Fruit fly (Drosophila melanogaster) whole organism, embryonic: ENCODE measurements around the gene CG5715.

Experiments used
- CG1024 ChIP-seq: fragments of 200-800 bp; sonication (Bioruptor generic); IDR thresholded peaks from 2 replicates; pipeline ENCODE4 v1.3.6; 2022; ENCODE audit warnings: missing biosample characterization, missing genetic modification characterization
- CG10267 ChIP-seq: fragments of 200-800 bp; sonication (Bioruptor generic); optimal IDR thresholded peaks from 2 replicates; lab custom pipeline; 2018; ENCODE audit warnings: missing biosample characterization, mild to moderate bottlenecking, missing genetic modification characterization, moderate library complexity
- CG10431 ChIP-seq: fragments of 200-800 bp; sonication (Bioruptor generic); optimal IDR thresholded peaks from 3 replicates; lab custom pipeline; 2018; ENCODE audit warnings: missing biosample characterization, mild to moderate bottlenecking, missing genetic modification characterization
- CG11247 ChIP-seq: fragments of 200-800 bp; sonication (Bioruptor generic); IDR thresholded peaks from 2 replicates; pipeline ENCODE4 v1.3.6; 2022; ENCODE audit warnings: missing biosample characterization, missing genetic modification characterization
- CG12659 ChIP-seq: fragments of 200-800 bp; sonication (Bioruptor generic); optimal IDR thresholded peaks from 3 replicates; lab custom pipeline; 2017; ENCODE audit warnings: mild to moderate bottlenecking, missing biosample characterization, missing genetic modification reagents, missing genetic modification characterization
- CG13624 ChIP-seq: fragments of 200-800 bp; sonication (Bioruptor generic); optimal IDR thresholded peaks from 2 replicates; lab custom pipeline; 2016; ENCODE audit warnings: missing biosample characterization, missing genetic modification characterization
- CG15696 ChIP-seq: fragments of 200-800 bp; sonication (Bioruptor generic); optimal IDR thresholded peaks from 2 replicates; lab custom pipeline; 2019; ENCODE audit warnings: missing biosample characterization, mild to moderate bottlenecking, missing genetic modification characterization, moderate library complexity
- CG16779 ChIP-seq: fragments of 200-800 bp; sonication (Bioruptor generic); IDR thresholded peaks from 2 replicates; pipeline ENCODE4 v1.3.6; 2022; ENCODE audit warnings: missing biosample characterization, missing genetic modification characterization
- CG17359 ChIP-seq: fragments of 200-800 bp; sonication (Bioruptor generic); optimal IDR thresholded peaks from 3 replicates; lab custom pipeline; 2018; ENCODE audit warnings: missing biosample characterization, mild to moderate bottlenecking, missing genetic modification characterization, moderate library complexity
- CG17385 ChIP-seq: fragments of 200-800 bp; sonication (Bioruptor generic); optimal IDR thresholded peaks from 3 replicates; lab custom pipeline; 2018; ENCODE audit warnings: missing biosample characterization, mild to moderate bottlenecking, missing genetic modification characterization
- CG18262 ChIP-seq: fragments of 200-800 bp; optimal IDR thresholded peaks from 3 replicates; lab custom pipeline; 2019; ENCODE audit warnings: missing biosample characterization, mild to moderate bottlenecking, missing genetic modification characterization, moderate library complexity
- CG2120 ChIP-seq: fragments of 200-800 bp; sonication (Bioruptor generic); optimal IDR thresholded peaks from 3 replicates; lab custom pipeline; 2016; ENCODE audit warnings: missing biosample characterization, missing genetic modification characterization
- CG2202 ChIP-seq: fragments of 200-800 bp; sonication (Bioruptor generic); optimal IDR thresholded peaks from 2 replicates; lab custom pipeline; 2018; ENCODE audit warnings: missing biosample characterization, mild to moderate bottlenecking, missing genetic modification characterization
- CG2678 ChIP-seq: fragments of 200-800 bp; sonication (Bioruptor generic); optimal IDR thresholded peaks from 3 replicates; lab custom pipeline; 2019; ENCODE audit warnings: missing biosample characterization, mild to moderate bottlenecking, missing genetic modification characterization, moderate library complexity
- CG2712 ChIP-seq: fragments of 200-800 bp; optimal IDR thresholded peaks from 3 replicates; lab custom pipeline; 2019; ENCODE audit warnings: missing biosample characterization, mild to moderate bottlenecking, missing genetic modification characterization, moderate library complexity
- CG32532 ChIP-seq: fragments of 200-800 bp; sonication (Bioruptor generic); IDR thresholded peaks from 2 replicates; pipeline ENCODE4 v1.3.6; 2022; ENCODE audit warnings: missing biosample characterization, missing genetic modification characterization
- CG3726 ChIP-seq: fragments of 200-800 bp; sonication (Bioruptor generic); IDR thresholded peaks from 3 replicates; pipeline ENCODE4, ENCODE4 v1.3.6; 2022; ENCODE audit warnings: missing biosample characterization, missing genetic modification characterization
- CG42726 ChIP-seq: fragments of 200-800 bp; sonication (Bioruptor generic); IDR thresholded peaks from 2 replicates; pipeline ENCODE4 v1.3.6; 2022; ENCODE audit warnings: missing biosample characterization, missing genetic modification characterization; ENCODE audit not compliant: partially characterized antibody
- CG6683 ChIP-seq: fragments of 200-800 bp; sonication (Bioruptor generic); optimal IDR thresholded peaks from 2 replicates; lab custom pipeline; 2017; ENCODE audit warnings: missing biosample characterization, mild to moderate bottlenecking, missing genetic modification characterization, missing genetic modification reagents
- CG7271 ChIP-seq: fragments of 200-800 bp; sonication (Bioruptor generic); optimal IDR thresholded peaks from 2 replicates; lab custom pipeline; 2018; ENCODE audit warnings: missing biosample characterization, mild to moderate bottlenecking, missing genetic modification characterization, moderate library complexity
- CG7928 ChIP-seq: fragments of 200-800 bp; sonication (Bioruptor generic); optimal IDR thresholded peaks from 2 replicates; lab custom pipeline; 2017; ENCODE audit warnings: missing biosample characterization, mild to moderate bottlenecking, missing genetic modification characterization
- CG7987 ChIP-seq: fragments of 200-800 bp; sonication (Bioruptor generic); optimal IDR thresholded peaks from 2 replicates; lab custom pipeline; 2018; ENCODE audit warnings: missing biosample characterization, mild to moderate bottlenecking, missing genetic modification characterization, moderate library complexity
- CG9437 ChIP-seq: fragments of 200-800 bp; sonication (Bioruptor generic); optimal IDR thresholded peaks from 2 replicates; lab custom pipeline; 2018; ENCODE audit warnings: missing biosample characterization, mild to moderate bottlenecking, missing genetic modification characterization
- Dek ChIP-seq: fragments of 200-800 bp; sonication (Bioruptor generic); optimal IDR thresholded peaks from 3 replicates; lab custom pipeline; 2019; ENCODE audit warnings: missing biosample characterization, mild to moderate bottlenecking, missing genetic modification characterization, moderate library complexity
- Ets97D ChIP-seq: fragments of 200-800 bp; sonication (Bioruptor generic); optimal IDR thresholded peaks from 3 replicates; lab custom pipeline; 2016; ENCODE audit warnings: missing biosample characterization, missing genetic modification characterization
- MTF-1 ChIP-seq: fragments of 200-800 bp; sonication (Bioruptor generic); optimal IDR thresholded peaks from 2 replicates; lab custom pipeline; 2018; ENCODE audit warnings: missing biosample characterization, mild to moderate bottlenecking, missing genetic modification characterization, borderline replicate concordance
- Meics ChIP-seq: fragments of 200-800 bp; sonication (Bioruptor generic); optimal IDR thresholded peaks from 2 replicates; lab custom pipeline; 2017; ENCODE audit warnings: missing biosample characterization, mild to moderate bottlenecking, missing genetic modification characterization
- Oaz ChIP-seq: fragments of 200-800 bp; sonication (Bioruptor generic); IDR thresholded peaks from 2 replicates; pipeline ENCODE4 v1.3.6; 2022; ENCODE audit warnings: missing biosample characterization, missing genetic modification characterization
- Usf ChIP-seq: fragments of 200-800 bp; sonication (Bioruptor generic); optimal IDR thresholded peaks from 2 replicates; lab custom pipeline; 2017; ENCODE audit warnings: missing genotype, missing biosample characterization, missing genetic modification characterization
- Xrp1 ChIP-seq: fragments of 200-800 bp; sonication (Bioruptor generic); IDR thresholded peaks from 2 replicates; pipeline ENCODE4 v1.3.6; 2022; ENCODE audit warnings: missing biosample characterization, missing genetic modification characterization
- ab ChIP-seq: fragments of 200-800 bp; sonication (Bioruptor generic); optimal IDR thresholded peaks from 2 replicates; lab custom pipeline; 2016; ENCODE audit warnings: missing biosample characterization, missing genetic modification characterization
- ac ChIP-seq: fragments of 200-800 bp; sonication (Bioruptor generic); optimal IDR thresholded peaks from 3 replicates; lab custom pipeline; 2017; ENCODE audit warnings: missing biosample characterization, mild to moderate bottlenecking, missing genetic modification characterization
- bbx ChIP-seq: fragments of 200-800 bp; sonication (Bioruptor generic); IDR thresholded peaks from 2 replicates; pipeline ENCODE4 v1.3.6; 2022; ENCODE audit warnings: missing biosample characterization, missing genetic modification characterization; ENCODE audit not compliant: partially characterized antibody
- br ChIP-seq: fragments of >200 bp; optimal IDR thresholded peaks from 2 replicates; lab custom pipeline; 2017
- caup ChIP-seq: fragments of 200-800 bp; sonication (Bioruptor generic); optimal IDR thresholded peaks from 3 replicates; lab custom pipeline; 2017; ENCODE audit warnings: missing biosample characterization, mild to moderate bottlenecking, missing genetic modification characterization, moderate library complexity; ENCODE audit not compliant: severe bottlenecking
- chinmo ChIP-seq: fragments of 200-800 bp; sonication (Bioruptor generic); IDR thresholded peaks from 4 replicates; pipeline ENCODE4 v1.3.6; 2022; ENCODE audit warnings: missing biosample characterization, missing genetic modification characterization; ENCODE audit not compliant: partially characterized antibody
- dm ChIP-seq: fragments of 200-800 bp; sonication (Bioruptor generic); optimal IDR thresholded peaks from 3 replicates; lab custom pipeline; 2016; ENCODE audit warnings: missing biosample characterization, missing genetic modification characterization
- fd64A ChIP-seq: fragments of 200-800 bp; sonication (Bioruptor generic); optimal IDR thresholded peaks from 3 replicates; lab custom pipeline; 2018; ENCODE audit warnings: missing biosample characterization, mild to moderate bottlenecking, missing genetic modification characterization
- her ChIP-seq: fragments of 200-800 bp; sonication (Bioruptor generic); optimal IDR thresholded peaks from 2 replicates; lab custom pipeline; 2016; ENCODE audit warnings: missing biosample characterization, missing genetic modification characterization
- jumu ChIP-seq: fragments of 200-800 bp; sonication (Bioruptor generic); optimal IDR thresholded peaks from 3 replicates; lab custom pipeline; 2016; ENCODE audit warnings: missing biosample characterization, missing genetic modification characterization
- kah ChIP-seq: fragments of 200-800 bp; sonication (Bioruptor generic); optimal IDR thresholded peaks from 2 replicates; lab custom pipeline; 2018; ENCODE audit warnings: missing biosample characterization, mild to moderate bottlenecking, missing genetic modification characterization
- lilli ChIP-seq: fragments of 200-800 bp; sonication (Bioruptor generic); optimal IDR thresholded peaks from 3 replicates; lab custom pipeline; 2016; ENCODE audit warnings: missing biosample characterization, missing genetic modification characterization
- mam ChIP-seq: fragments of 200-800 bp; sonication (Bioruptor generic); optimal IDR thresholded peaks from 3 replicates; lab custom pipeline; 2016; ENCODE audit warnings: missing biosample characterization, missing genetic modification characterization
- pho ChIP-seq: fragments of 200-800 bp; sonication (Bioruptor generic); optimal IDR thresholded peaks from 2 replicates; lab custom pipeline; 2016; ENCODE audit warnings: missing biosample characterization, missing genetic modification characterization
- sens ChIP-seq: fragments of 200-800 bp; sonication (Bioruptor generic); peaks from one replicate; lab custom pipeline; 2016; ENCODE audit warnings: missing biosample characterization, missing genetic modification characterization
- sob ChIP-seq: fragments of 200-800 bp; sonication (Bioruptor generic); IDR thresholded peaks from 2 replicates; pipeline ENCODE4 v1.3.6; 2022; ENCODE audit warnings: missing biosample characterization, missing genetic modification characterization
- stc ChIP-seq: fragments of 200-800 bp; sonication (Bioruptor generic); IDR thresholded peaks from 2 replicates; pipeline ENCODE4 v1.3.6; 2022; ENCODE audit warnings: missing biosample characterization, missing genetic modification characterization
- wdn ChIP-seq: fragments of 200-800 bp; sonication (Bioruptor generic); IDR thresholded peaks from 2 replicates; pipeline ENCODE4 v1.3.6; 2022; ENCODE audit warnings: missing biosample characterization, missing genetic modification characterization
- zfh2 ChIP-seq: fragments of 200-800 bp; sonication (Bioruptor generic); optimal IDR thresholded peaks from 2 replicates; lab custom pipeline; 2016; ENCODE audit warnings: missing biosample characterization, missing genetic modification characterization

Gene CG5715

dm6 chr3R:24318217-24319082, 24.3 kb upstream of the CG5715 start, which contains the start of the genes Nab2 and BRWD3 (continued):
- peak; percentile 49; the same call in 1 of the 2 replicates for TF ChIP-seq CG32532 (GFP tag; lab: Robert Waterston, UW)
- TF ChIP-seq Meics (GFP tag; lab: Kevin White, UChicago): no peak
- TF ChIP-seq pho: peak; percentile 1
- TF ChIP-seq br (lab: Kevin White, UChicago): no peak
- TF ChIP-seq mam (GFP tag; lab: Kevin White, UChicago): peak; percentile 17
- peak; percentile 21 for TF ChIP-seq Dek
- TF ChIP-seq CG13624 (GFP tag; lab: Kevin White, UChicago): no peak
- peak; percentile 75 for TF ChIP-seq bbx
- TF ChIP-seq ab: no peak
- peak; percentile 47; the same call in 1 of the 2 replicates for TF ChIP-seq Xrp1 (GFP tag; lab: Robert Waterston, UW)
- TF ChIP-seq fd64A (GFP tag; lab: Kevin White, UChicago): no peak
- TF ChIP-seq CG18262 (tag; lab: Kevin White, UChicago): peak; percentile 7
- TF ChIP-seq Ets97D: peak; percentile 19
- TF ChIP-seq CG12659 (GFP tag; lab: Kevin White, UChicago): peak; percentile 42
- TF ChIP-seq dm (GFP tag; lab: Kevin White, UChicago): no peak
- TF ChIP-seq MTF-1 (GFP tag; lab: Kevin White, UChicago): no peak
- peak; percentile 81 for TF ChIP-seq CG42726 (GFP tag; lab: Robert Waterston, UW)
- no peak for TF ChIP-seq jumu
- TF ChIP-seq CG11247 (GFP tag; lab: Robert Waterston, UW): peak; percentile 34; the same call in 1 of the 2 replicates
- peak; percentile 33 for TF ChIP-seq CG9437 (GFP tag; lab: Kevin White, UChicago)
- no peak for TF ChIP-seq CG6683 (GFP tag; lab: Kevin White, UChicago)
- peak; percentile 38 for TF ChIP-seq CG2120 (GFP tag; lab: Kevin White, UChicago)
- peak; percentile 30; the same call in 1 of the 2 replicates for TF ChIP-seq Oaz
- no peak for TF ChIP-seq CG10431 (GFP tag; lab: Kevin White, UChicago)
- TF ChIP-seq sens (GFP tag; lab: Kevin White, UChicago): peak; percentile 84
- TF ChIP-seq CG15696: peak; percentile 28
- no peak for TF ChIP-seq CG7987 (GFP tag; lab: Kevin White, UChicago)
- no peak for TF ChIP-seq CG16779
- no peak for TF ChIP-seq CG2202 (tag; lab: Kevin White, UChicago)
- no peak for TF ChIP-seq CG2712 (tag; lab: Kevin White, UChicago)
- TF ChIP-seq CG1024 (GFP tag; lab: Robert Waterston, UW): 0 out of 2 replicates have a peak, but pooled peaks have one; percentile 32
- TF ChIP-seq CG17385 (GFP tag; lab: Kevin White, UChicago): peak; percentile 93
- TF ChIP-seq chinmo (GFP tag; lab: Robert Waterston, UW): peak; percentile 45; the same call in 1 of the 4 replicates
- no peak for TF ChIP-seq CG17359 (tag; lab: Kevin White, UChicago)
- TF ChIP-seq sob (GFP tag; lab: Robert Waterston, UW): peak; percentile 14; the same call in 1 of the 2 replicates
- no peak for TF ChIP-seq caup (GFP tag; lab: Kevin White, UChicago)
- TF ChIP-seq lilli (GFP tag; lab: Kevin White, UChicago): no peak
- no peak for TF ChIP-seq CG10267 (tag; lab: Kevin White, UChicago)
- TF ChIP-seq CG3726 (GFP tag; lab: Robert Waterston, UW): no peak
- no peak for TF ChIP-seq CG2678
- no peak for TF ChIP-seq wdn (GFP tag; lab: Robert Waterston, UW)
- peak; percentile 25 for TF ChIP-seq zfh2 (GFP tag; lab: Kevin White, UChicago)
- TF ChIP-seq kah (GFP tag; lab: Kevin White, UChicago): no peak
- no peak for TF ChIP-seq Usf (GFP tag; lab: Kevin White, UChicago)
- peak; percentile 36; the same call in 1 of the 2 replicates for TF ChIP-seq stc
- no peak for TF ChIP-seq her (GFP tag; lab: Kevin White, UChicago)
- no peak for TF ChIP-seq CG7928 (GFP tag; lab: Kevin White, UChicago)
- TF ChIP-seq ac: no peak
- no peak for TF ChIP-seq CG7271 (tag; lab: Kevin White, UChicago)
